Fruit fly (Drosophila melanogaster): ENCODE results near the gene CG31659.

DNA sequence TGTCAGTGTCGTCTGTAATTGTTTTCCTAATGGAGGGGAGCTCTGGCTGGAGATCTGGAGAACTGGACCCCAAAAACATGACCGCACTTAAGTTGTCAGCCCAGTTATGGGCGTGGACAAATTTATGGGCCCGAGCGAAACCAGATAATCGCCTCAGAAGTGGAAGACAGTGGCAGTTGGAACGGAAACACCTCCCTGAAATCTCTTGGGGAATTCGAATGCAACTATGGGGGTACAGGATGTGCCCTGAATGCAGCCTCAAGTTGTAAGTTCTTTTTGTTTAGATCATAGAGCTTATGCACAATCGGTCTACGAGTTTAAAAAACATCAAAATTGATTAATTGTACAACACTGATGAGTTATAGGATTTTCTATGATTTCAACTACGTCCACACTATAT lies 8.1 kb upstream of the CG31659 start, which contains the start of gene CG14346:
- TF ChIP-seq CG11085 (GFP tag; IDR thresholded peaks at IDR 0.05) (no peak), da (GFP tag; optimal IDR thresholded peaks at IDR 0.05) (no peak), Hr39 (optimal IDR thresholded peaks at IDR 0.05) (no peak), E2f1 (GFP tag; IDR thresholded peaks at IDR 0.05) (no peak), CG14014 (GFP tag; IDR thresholded peaks at IDR 0.05) (no peak), ranshi (GFP tag; IDR thresholded peaks at IDR 0.05) (no peak), zen2 (GFP tag; IDR thresholded peaks at IDR 0.05; ENCODE audit: partially characterized antibody) (no peak), ttk (GFP tag; IDR thresholded peaks at IDR 0.05) (no peak), odd (GFP tag; optimal IDR thresholded peaks at IDR 0.05) (no peak), H15 (GFP tag; IDR thresholded peaks at IDR 0.05) (no peak), disco-r (GFP tag; optimal IDR thresholded peaks at IDR 0.05) (no peak), Myb (GFP tag; optimal IDR thresholded peaks at IDR 0.05) (no peak), abd-A (tag; optimal IDR thresholded peaks at IDR 0.05) (no peak)

Data from whole organism, embryonic.